Fruit fly (Drosophila melanogaster): ENCODE measurements around the gene Gcat.

DNA sequence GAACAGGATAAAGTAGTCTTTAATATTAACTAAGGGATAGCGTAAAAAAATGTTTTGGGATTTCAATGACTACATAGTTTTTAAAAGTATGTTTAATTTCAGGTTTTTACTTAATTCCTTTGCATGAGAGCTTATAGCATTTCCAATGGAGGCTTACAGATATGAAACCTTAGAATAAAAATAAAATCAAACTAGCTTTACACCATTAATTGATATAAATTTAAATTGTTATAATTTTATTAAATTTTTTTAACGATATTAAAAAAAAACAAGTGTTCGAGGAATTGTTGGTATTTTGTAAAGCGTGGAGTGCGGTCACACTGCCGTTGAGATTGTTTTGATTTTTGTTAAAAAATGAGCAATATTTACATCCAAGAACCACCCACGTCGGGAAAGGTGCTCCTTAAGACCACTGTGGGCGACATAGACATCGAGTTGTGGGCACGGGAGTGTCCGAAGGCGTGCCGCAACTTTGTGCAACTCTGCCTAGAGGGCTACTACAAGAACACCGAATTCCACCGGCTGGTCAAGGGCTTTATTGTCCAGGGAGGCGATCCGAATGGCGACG, 7.3 kb downstream of the Gcat start, which contains the start of the genes twy and CG10907:
- TF ChIP-seq CG13204 (GFP tag; optimal IDR thresholded peaks at IDR 0.05) (no peak), CG17806 (tag; optimal IDR thresholded peaks at IDR 0.05) (no peak), Pif1B (GFP tag; optimal IDR thresholded peaks at IDR 0.05) (no peak), EcR (GFP tag; optimal IDR thresholded peaks at IDR 0.05) (no peak), D1 (tag; optimal IDR thresholded peaks at IDR 0.05) (no peak), Pif1A (GFP tag; optimal IDR thresholded peaks at IDR 0.05) (no peak), Ets98B (GFP tag; IDR thresholded peaks at IDR 0.05) (no peak), CG9948 (tag; optimal IDR thresholded peaks at IDR 0.05) (no peak), gl (tag; optimal IDR thresholded peaks at IDR 0.05) (no peak), Snoo (tag; optimal IDR thresholded peaks at IDR 0.05) (no peak), CG8159 (tag; optimal IDR thresholded peaks at IDR 0.05) (no peak)

Measured in whole organism, pupa.